Worm (Caenorhabditis elegans) whole organism, midembryonic: Measurements from ENCODE around the gene fbxa-16.

Experiments
- flt-1 ChIP-seq: fragments of 200-800 bp; sonication (Bioruptor generic); IDR thresholded peaks from 2 replicates; pipeline ENCODE4 v1.3.6; 2022; ENCODE audit warnings: missing genetic modification characterization, missing compliant biosample characterization
- tab-1 ChIP-seq: fragments of 200-800 bp; sonication (Bioruptor generic); IDR thresholded peaks from 2 replicates; pipeline ENCODE4 v1.3.6; 2022; ENCODE audit warnings: missing genetic modification characterization, missing compliant biosample characterization
- ztf-23 ChIP-seq: fragments of 200-800 bp; sonication (Bioruptor generic); IDR thresholded peaks from 2 replicates; pipeline ENCODE4 v1.3.6; 2022; ENCODE audit warnings: missing genetic modification reagents, missing genetic modification characterization, missing compliant biosample characterization

ce11 chrX:147824-148223, 28.4 kb downstream of the fbxa-16 start, which contains the start of gene Y73B3A.11:
- TF ChIP-seq flt-1 (GFP tag; lab: Robert Waterston, UW) (no peak), ztf-23 (no peak), tab-1 (GFP tag; lab: Robert Waterston, UW) (no peak)
